Worm (Caenorhabditis elegans) whole organism, L1 larva: Measurements from ENCODE around the gene C39F7.1.
A peak's percentile ranks its signal among the peaks of the same experiment; 100 is the strongest.

Experiments
- C34B4.2 ChIP-seq: sonication (generic microtip); optimal IDR thresholded peaks from 2 replicates; lab custom pipeline; 2017; ENCODE audit warnings: mild to moderate bottlenecking, missing genetic modification characterization, missing compliant biosample characterization
- F16B12.6 ChIP-seq: fragments of 150-350 bp; optimal IDR thresholded peaks from 2 replicates; lab custom pipeline; 2014; ENCODE audit warnings: missing biosample characterization, missing genetic modification characterization
- alr-1 ChIP-seq: fragments of 200-800 bp; sonication (Bioruptor generic); optimal IDR thresholded peaks from 2 replicates; lab custom pipeline; 2018; ENCODE audit warnings: borderline replicate concordance, mild to moderate bottlenecking, missing genetic modification characterization, missing compliant biosample characterization
- ama-1 ChIP-seq: fragments of 150-350 bp; optimal IDR thresholded peaks from 2 replicates; lab custom pipeline; 2014
- blmp-1 ChIP-seq: fragments of 150-350 bp; optimal IDR thresholded peaks from 2 replicates; lab custom pipeline; 2014; ENCODE audit warnings: missing biosample characterization, missing genetic modification characterization
- ceh-63 ChIP-seq: fragments of 200-800 bp; sonication (Bioruptor generic); optimal IDR thresholded peaks from 2 replicates; lab custom pipeline; 2018; ENCODE audit warnings: mild to moderate bottlenecking, missing genetic modification characterization, missing compliant biosample characterization
- ceh-8 ChIP-seq: fragments of 200-800 bp; sonication (Bioruptor generic); optimal IDR thresholded peaks from 2 replicates; lab custom pipeline; 2018; ENCODE audit warnings: mild to moderate bottlenecking, missing genetic modification characterization, moderate library complexity, missing compliant biosample characterization
- ceh-88 ChIP-seq: fragments of 200-800 bp; sonication (Bioruptor generic); IDR thresholded peaks from 2 replicates; pipeline ENCODE4 v1.3.6; 2022; ENCODE audit warnings: missing genetic modification characterization, missing compliant biosample characterization
- ces-1 ChIP-seq: fragments of 150-350 bp; optimal IDR thresholded peaks from 2 replicates; lab custom pipeline; 2014; ENCODE audit warnings: missing biosample characterization, missing genetic modification reagents, missing genetic modification characterization
- dpl-1 ChIP-seq, 3 experiments: fragments of 150-350 bp in 2 of 3; sonication (generic microtip) in 1 of 3; optimal IDR thresholded peaks; 2 replicates each; lab custom pipeline; 2014 to 2017; ENCODE audit warnings: missing biosample characterization in 3 of 3, missing genetic modification characterization in 3 of 3, missing genetic modification reagents in 3 of 3
- dsc-1 ChIP-seq: sonication (generic microtip); optimal IDR thresholded peaks from 2 replicates; lab custom pipeline; 2016; ENCODE audit warnings: mild to moderate bottlenecking, missing genetic modification characterization, missing compliant biosample characterization
- efl-1 ChIP-seq, 4 experiments: fragments of 150-350 bp; optimal IDR thresholded peaks in 3 of 4; peaks in 1 of 4; 1 replicate in 1 of 4; 2 replicates in 3 of 4; lab custom pipeline; 2014; ENCODE audit warnings: missing biosample characterization in 2 of 4, missing genetic modification characterization in 2 of 4, missing genetic modification reagents in 2 of 4
- ets-5 ChIP-seq: fragments of 200-800 bp; sonication (Bioruptor generic); IDR thresholded peaks from 2 replicates; pipeline ENCODE4 v1.3.6; 2022; ENCODE audit warnings: missing genetic modification characterization, missing compliant biosample characterization
- grh-1 ChIP-seq: fragments of 200-800 bp; sonication (Bioruptor generic); IDR thresholded peaks from 2 replicates; pipeline ENCODE4 v1.3.6; 2022; ENCODE audit warnings: missing genetic modification reagents, missing genetic modification characterization, missing compliant biosample characterization
- hlh-4 ChIP-seq: sonication (generic microtip); optimal IDR thresholded peaks from 2 replicates; lab custom pipeline; 2016; ENCODE audit warnings: mild to moderate bottlenecking, missing genetic modification characterization, missing compliant biosample characterization
- isw-1 ChIP-seq: fragments of 200-800 bp; sonication (Bioruptor generic); IDR thresholded peaks from 2 replicates; pipeline ENCODE4 v1.3.6; 2022; ENCODE audit warnings: missing genetic modification characterization, missing compliant biosample characterization
- lin-13 ChIP-seq: fragments of 150-350 bp; optimal IDR thresholded peaks from 2 replicates; lab custom pipeline; 2014; ENCODE audit warnings: missing biosample characterization, missing genetic modification reagents, missing genetic modification characterization
- lin-14 ChIP-seq: fragments of 200-800 bp; sonication (Bioruptor generic); optimal IDR thresholded peaks from 2 replicates; lab custom pipeline; 2018; ENCODE audit warnings: mild to moderate bottlenecking, missing genetic modification characterization, moderate library complexity, missing compliant biosample characterization
- lin-15B ChIP-seq: fragments of 150-350 bp; sonication (generic microtip); optimal IDR thresholded peaks from 3 replicates; lab custom pipeline; 2014; ENCODE audit warnings: missing biosample characterization, missing genetic modification characterization
- lin-35 ChIP-seq, 2 experiments: fragments of 150-350 bp; optimal IDR thresholded peaks; 2 replicates each; lab custom pipeline; 2014; ENCODE audit warnings: missing biosample characterization in 2 of 2, missing genetic modification characterization in 2 of 2, missing genetic modification reagents in 2 of 2
- lin-39 ChIP-seq: fragments of 150-350 bp; optimal IDR thresholded peaks from 2 replicates; lab custom pipeline; 2014; ENCODE audit warnings: missing biosample characterization, missing genetic modification reagents, missing genetic modification characterization
- lir-3 ChIP-seq: sonication (generic microtip); optimal IDR thresholded peaks from 2 replicates; lab custom pipeline; 2016; ENCODE audit warnings: mild to moderate bottlenecking, missing genetic modification characterization, moderate library complexity, missing compliant biosample characterization; ENCODE audit not compliant: poor library complexity
- lsy-2 ChIP-seq, 2 experiments: fragments of 150-350 bp; optimal IDR thresholded peaks; 2 replicates each; lab custom pipeline; 2014; ENCODE audit warnings: missing biosample characterization in 2 of 2, missing genetic modification characterization in 2 of 2
- mdl-1 ChIP-seq, 2 experiments: fragments of 150-350 bp; optimal IDR thresholded peaks; 2 replicates each; lab custom pipeline; 2014 to 2017; ENCODE audit warnings: missing biosample characterization in 2 of 2, missing genetic modification characterization in 2 of 2, inconsistent platforms in 1 of 2
- mef-2 ChIP-seq: fragments of 150-350 bp; optimal IDR thresholded peaks from 2 replicates; lab custom pipeline; 2014; ENCODE audit warnings: missing biosample characterization, missing genetic modification characterization
- nhr-11 ChIP-seq: fragments of 150-350 bp; optimal IDR thresholded peaks from 2 replicates; lab custom pipeline; 2014; ENCODE audit warnings: missing biosample characterization, missing genetic modification characterization
- nhr-19 ChIP-seq: fragments of 200-800 bp; sonication (Bioruptor generic); conservative IDR thresholded peaks from 2 replicates; pipeline ENCODE4 v1.3.6; 2022; ENCODE audit warnings: missing genetic modification characterization, missing compliant biosample characterization
- nhr-28 ChIP-seq: fragments of 150-350 bp; optimal IDR thresholded peaks from 2 replicates; lab custom pipeline; 2014; ENCODE audit warnings: missing biosample characterization, missing genetic modification characterization
- nhr-71 ChIP-seq: sonication (generic microtip); optimal IDR thresholded peaks from 2 replicates; lab custom pipeline; 2016; ENCODE audit warnings: mild to moderate bottlenecking, missing genetic modification characterization, moderate library complexity, missing compliant biosample characterization
- nhr-76 ChIP-seq: sonication (generic microtip); optimal IDR thresholded peaks from 2 replicates; lab custom pipeline; 2017; ENCODE audit warnings: missing biosample characterization, missing genetic modification characterization
- nhr-77 ChIP-seq: fragments of 150-350 bp; optimal IDR thresholded peaks from 2 replicates; lab custom pipeline; 2014; ENCODE audit warnings: missing biosample characterization, missing genetic modification characterization
- nhr-85 ChIP-seq: sonication (generic microtip); peaks from one replicate; lab custom pipeline; 2016; ENCODE audit warnings: missing genetic modification characterization, inconsistent platforms, missing compliant biosample characterization
- nhr-90 ChIP-seq: sonication (generic microtip); optimal IDR thresholded peaks from 2 replicates; lab custom pipeline; 2016; ENCODE audit warnings: mild to moderate bottlenecking, missing genetic modification characterization, missing compliant biosample characterization; ENCODE audit not compliant: poor library complexity
- pag-3 ChIP-seq: sonication (generic microtip); optimal IDR thresholded peaks from 2 replicates; lab custom pipeline; 2017; ENCODE audit warnings: missing genetic modification characterization, mild to moderate bottlenecking, missing compliant biosample characterization, antibody characterized with exemption, borderline replicate concordance; ENCODE audit not compliant: insufficient read depth
- rnt-1 ChIP-seq: sonication (generic microtip); optimal IDR thresholded peaks from 2 replicates; lab custom pipeline; 2016; ENCODE audit warnings: mild to moderate bottlenecking, missing genetic modification characterization, moderate library complexity, missing compliant biosample characterization
- snpc-4 ChIP-seq: fragments of 150-350 bp; optimal IDR thresholded peaks from 2 replicates; lab custom pipeline; 2014; ENCODE audit warnings: missing biosample characterization, missing genetic modification characterization
- snu-23 ChIP-seq: sonication (generic microtip); optimal IDR thresholded peaks from 2 replicates; lab custom pipeline; 2016; ENCODE audit warnings: missing genetic modification characterization, missing compliant biosample characterization
- swsn-7 ChIP-seq: sonication (generic microtip); optimal IDR thresholded peaks from 2 replicates; lab custom pipeline; 2016; ENCODE audit warnings: missing genetic modification characterization, missing compliant biosample characterization
- tbx-2 ChIP-seq: sonication (generic microtip); optimal IDR thresholded peaks from 2 replicates; lab custom pipeline; 2016; ENCODE audit warnings: missing genetic modification characterization, missing compliant biosample characterization
- unc-130 ChIP-seq: fragments of 150-350 bp; optimal IDR thresholded peaks from 2 replicates; lab custom pipeline; 2017; ENCODE audit warnings: missing biosample characterization, missing genetic modification characterization, inconsistent platforms
- unc-86 ChIP-seq: sonication (generic microtip); optimal IDR thresholded peaks from 2 replicates; lab custom pipeline; 2016; ENCODE audit warnings: missing genetic modification characterization, missing compliant biosample characterization
- xbp-1 ChIP-seq: sonication (generic microtip); optimal IDR thresholded peaks from 2 replicates; lab custom pipeline; 2016; ENCODE audit warnings: missing genetic modification characterization, missing compliant biosample characterization
- ztf-11 ChIP-seq, 2 experiments: sonication (generic microtip); optimal IDR thresholded peaks; 2 replicates each; lab custom pipeline; 2016 to 2017; ENCODE audit warnings: missing genetic modification characterization in 2 of 2, missing biosample characterization in 1 of 2, missing compliant biosample characterization in 1 of 2
- ztf-4 ChIP-seq: fragments of 150-350 bp; optimal IDR thresholded peaks from 2 replicates; lab custom pipeline; 2014; ENCODE audit warnings: missing biosample characterization, missing genetic modification characterization

Gene C39F7.1

DNA sequence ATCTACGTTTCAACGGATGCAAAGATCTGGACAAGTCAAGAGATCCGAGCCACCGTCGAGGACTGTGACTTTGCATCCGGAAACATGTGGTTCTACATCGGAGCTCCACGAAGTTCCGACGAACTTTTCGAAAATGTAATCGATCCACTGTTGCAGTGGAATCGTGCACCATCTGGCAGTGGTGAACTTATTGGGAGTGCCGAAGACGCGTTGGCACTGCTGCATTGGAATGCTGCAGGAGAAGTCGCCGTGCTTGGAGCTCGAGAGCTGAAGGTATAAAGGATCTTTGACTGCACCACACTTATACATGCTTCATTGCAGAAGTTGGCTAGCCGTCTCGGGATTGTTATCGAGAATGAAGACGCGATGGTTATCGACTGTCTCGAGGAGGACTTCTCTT lies 1.9 kb downstream of the C39F7.1 start:
- TF ChIP-seq nhr-71 (peak; percentile 8), nhr-90 (tag; lab: Kevin White, UChicago) (peak; percentile 21), ztf-11 (tag; optimal IDR thresholded peaks at IDR 0.05; lab: Kevin White, UChicago) (no peak), rnt-1 (tag; lab: Kevin White, UChicago) (peak; percentile 21), ceh-88 (GFP tag; lab: Robert Waterston, UW) (no peak), efl-1 (optimal IDR thresholded peaks at IDR 0.05; lab: Kevin White, UChicago) (peak; percentile 30), efl-1 (GFP tag; optimal IDR thresholded peaks at IDR 0.05 in 1 of 2; lab: Kevin White, UChicago) (peak in 1 of 2 experiments; percentile 82), lin-39 (tag; lab: Kevin White, UChicago) (no peak), ets-5 (GFP tag; lab: Robert Waterston, UW) (no peak), pag-3 (no peak), F16B12.6 (tag; lab: Kevin White, UChicago) (no peak), ces-1 (GFP tag; lab: Kevin White, UChicago) (no peak), nhr-11 (tag; lab: Kevin White, UChicago) (no peak), ama-1 (lab: Kevin White, UChicago) (peak; percentile 35)

DNA sequence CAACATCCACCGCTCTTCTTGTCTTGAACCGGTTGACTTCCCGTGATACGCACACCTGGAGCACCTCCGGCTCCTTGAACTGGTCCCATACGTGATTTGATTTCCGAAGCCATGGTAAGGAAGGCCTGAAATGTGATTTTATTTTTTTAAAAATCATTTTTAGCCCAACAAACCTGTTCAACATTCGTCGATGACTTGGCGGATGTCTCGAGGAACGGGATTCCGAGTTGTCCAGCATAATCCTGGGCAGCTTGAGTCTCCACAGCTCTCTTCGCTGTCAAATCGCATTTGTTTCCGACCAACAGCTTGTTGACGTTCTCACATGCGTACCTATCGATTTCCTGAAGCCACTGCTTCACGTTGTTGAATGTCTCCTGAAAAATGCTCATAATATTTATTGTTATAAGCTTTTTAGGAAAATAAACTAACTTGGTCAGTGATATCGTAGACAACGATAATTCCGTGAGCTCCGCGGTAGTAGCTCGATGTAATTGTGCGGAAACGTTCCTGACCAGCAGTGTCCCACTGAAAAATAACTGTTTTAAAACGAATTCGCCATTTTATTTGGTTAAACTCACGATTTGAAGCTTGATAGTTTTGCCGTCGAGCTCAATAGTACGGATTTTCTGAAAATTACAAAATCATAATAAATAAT lies 3.1 kb downstream of the C39F7.1 start:
- TF ChIP-seq efl-1 (optimal IDR thresholded peaks at IDR 0.05; lab: Kevin White, UChicago) (no peak), efl-1 (GFP tag; optimal IDR thresholded peaks at IDR 0.05 in 1 of 2; lab: Kevin White, UChicago) (peak in 1 of 2 experiments; percentile 72), nhr-85 (peak; percentile 53), unc-130 (tag; lab: Kevin White, UChicago) (no peak)
- TF ChIP-seq, all 84 proteins: peak for 2

DNA sequence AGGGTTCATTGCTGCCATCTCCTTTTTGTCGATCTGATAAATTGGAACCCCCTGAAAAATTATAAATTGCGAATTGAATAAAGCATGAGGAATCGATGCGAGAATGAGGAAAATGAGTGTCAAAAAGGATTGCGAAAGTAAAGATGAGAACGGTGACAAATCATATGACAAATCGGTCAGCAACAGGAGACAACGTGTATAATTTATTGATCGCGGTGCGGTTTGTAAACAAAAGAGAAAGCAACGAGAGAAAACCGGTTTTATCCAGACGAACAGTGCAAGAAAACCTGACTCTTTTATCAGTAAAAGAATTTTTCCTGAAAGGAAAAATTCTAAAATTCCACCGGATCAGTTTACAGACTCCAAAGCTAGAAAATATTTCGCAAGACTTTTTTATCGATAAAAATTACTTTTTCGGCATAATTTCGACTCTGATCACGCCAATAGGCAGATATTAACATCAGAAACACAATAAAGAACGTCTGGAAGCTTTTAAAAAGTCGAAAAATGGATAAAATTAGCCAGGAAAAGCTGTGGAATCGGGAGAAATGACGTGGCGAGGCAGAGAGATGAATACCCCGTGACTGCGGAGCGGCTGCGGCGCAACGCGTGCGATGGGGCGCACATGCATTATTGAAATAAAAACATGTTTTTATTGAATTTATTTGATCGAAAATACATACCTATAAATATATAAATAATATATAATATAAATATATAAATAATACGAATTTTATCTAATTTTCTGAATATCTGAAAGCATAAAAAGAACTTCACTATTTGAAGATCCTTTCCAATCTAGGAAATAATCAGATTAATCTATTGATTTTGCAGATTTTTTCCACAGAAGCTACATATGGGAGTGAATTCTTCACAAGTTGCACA lies 4.0 kb downstream of the C39F7.1 start, which contains the start of the genes rab-1 and C39F7.5:
Gene rab-1, minus strand, starts transcription at position 51 of the 885 bp plus-strand sequence.
Gene C39F7.5, plus strand, starts transcription at position 835 of the 885 bp plus-strand sequence.
- TF ChIP-seq lin-15B: peak; percentile 72
- peak; percentile 3 for TF ChIP-seq unc-86 (tag; lab: Kevin White, UChicago)
- no peak for TF ChIP-seq ceh-63 (GFP tag; lab: Kevin White, UChicago)
- TF ChIP-seq hlh-4 (tag; lab: Kevin White, UChicago): no peak
- TF ChIP-seq lir-3 (tag; lab: Kevin White, UChicago): peak; percentile 5
- TF ChIP-seq lin-35 (GFP tag; optimal IDR thresholded peaks at IDR 0.05; lab: Kevin White, UChicago): peak; percentile 65 to 71
- TF ChIP-seq blmp-1: peak; percentile 51
- peak; percentile 6 for TF ChIP-seq ztf-4 (tag; lab: Kevin White, UChicago)
- TF ChIP-seq ces-1 (GFP tag; lab: Kevin White, UChicago): no peak
- no peak for TF ChIP-seq C34B4.2 (tag; lab: Kevin White, UChicago)
- TF ChIP-seq mef-2: no peak
- TF ChIP-seq lin-14 (GFP tag; lab: Kevin White, UChicago): peak; percentile 96
- TF ChIP-seq lsy-2 (tag; optimal IDR thresholded peaks at IDR 0.05; lab: Kevin White, UChicago): peak; percentile 61 to 71
- TF ChIP-seq alr-1 (tag; lab: Kevin White, UChicago): no peak
- TF ChIP-seq dpl-1 (GFP tag; optimal IDR thresholded peaks at IDR 0.05; lab: Kevin White, UChicago): peak; percentile 36 to 71 (median 55)
- TF ChIP-seq ceh-8 (GFP tag; lab: Kevin White, UChicago): no peak
- TF ChIP-seq grh-1 (GFP tag; lab: Robert Waterston, UW): no peak
- peak; percentile 31 for TF ChIP-seq tbx-2
- TF ChIP-seq nhr-77 (tag; lab: Kevin White, UChicago): no peak
- no peak for TF ChIP-seq nhr-76 (tag; lab: Kevin White, UChicago)
- no peak for TF ChIP-seq lin-39 (tag; lab: Kevin White, UChicago)
- peak; percentile 46 for TF ChIP-seq swsn-7
- TF ChIP-seq nhr-28 (tag; lab: Kevin White, UChicago): no peak
- TF ChIP-seq xbp-1 (tag; lab: Kevin White, UChicago): peak; percentile 55
- peak; percentile 56 for TF ChIP-seq nhr-11 (tag; lab: Kevin White, UChicago)
- peak; percentile 70 for TF ChIP-seq nhr-71
- peak; percentile 23 for TF ChIP-seq nhr-90 (tag; lab: Kevin White, UChicago)
- TF ChIP-seq isw-1 (GFP tag; lab: Robert Waterston, UW): peak; percentile 44
- TF ChIP-seq lin-13 (GFP tag; lab: Kevin White, UChicago): peak; percentile 23
- peak in 1 of 2 experiments; percentile 67 for TF ChIP-seq mdl-1 (tag; optimal IDR thresholded peaks at IDR 0.05; lab: Kevin White, UChicago)
- TF ChIP-seq nhr-19 (GFP tag; lab: Robert Waterston, UW): peak; percentile 43
- peak; percentile 63 for TF ChIP-seq snu-23
- TF ChIP-seq dsc-1 (tag; lab: Kevin White, UChicago): peak; percentile 27
- peak; percentile 14 for TF ChIP-seq snpc-4 (tag; lab: Kevin White, UChicago)
